Fruit fly (Drosophila melanogaster): ENCODE results near the gene Jon99Fi.
A peak's percentile ranks its signal among the peaks of the same experiment; 100 is the strongest.

The Jon99Fi gene

DNA sequence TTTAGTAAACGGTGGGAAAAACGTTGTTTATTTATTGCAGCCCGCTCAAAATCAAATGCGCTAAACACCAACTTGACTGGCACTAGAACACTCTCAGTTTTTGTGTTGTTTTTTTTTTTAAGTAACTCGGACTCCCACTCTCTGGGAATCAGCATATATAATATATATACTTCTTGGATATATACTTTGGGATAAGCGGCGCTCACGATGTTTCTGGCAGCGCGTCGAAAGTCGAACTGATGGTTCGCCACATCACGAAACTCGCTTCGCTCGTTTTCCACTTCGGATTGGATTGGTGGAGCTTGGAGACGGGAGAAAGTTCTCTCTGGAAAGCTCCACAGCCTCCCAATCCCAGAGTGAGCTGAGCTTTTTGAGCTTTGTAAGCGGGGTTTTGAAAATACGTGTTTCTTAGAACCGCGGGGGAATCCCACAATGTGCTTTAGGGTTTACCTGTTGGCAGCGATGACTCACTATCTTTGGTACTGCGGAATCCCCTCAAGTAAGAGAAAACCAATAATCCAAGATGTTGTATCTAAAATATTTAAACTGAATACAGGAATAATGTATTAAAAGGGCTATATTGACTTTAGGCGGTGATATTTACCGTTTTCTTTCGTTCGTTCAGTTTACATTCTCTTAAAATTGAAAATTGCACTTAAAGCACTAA, 38.2 kb downstream of the Jon99Fi start, which contains the start of gene jdp (continued):
- TF ChIP-seq chinmo (GFP tag; IDR thresholded peaks at IDR 0.05; ENCODE audit: partially characterized antibody) (peak; percentile 65; the same call in 1 of the 4 replicates), CG1233 (GFP tag; optimal IDR thresholded peaks at IDR 0.05) (no peak), da (GFP tag; optimal IDR thresholded peaks at IDR 0.05) (no peak), dpn (GFP tag; optimal IDR thresholded peaks at IDR 0.05) (no peak), scrt (GFP tag; optimal IDR thresholded peaks at IDR 0.05) (peak; percentile 42), pb (GFP tag; optimal IDR thresholded peaks at IDR 0.05) (no peak), NFAT (GFP tag; IDR thresholded peaks at IDR 0.05) (peak; percentile 35; the same call in 1 of the 2 replicates), fd96Cb (tag; optimal IDR thresholded peaks at IDR 0.05) (no peak), vvl (GFP tag; IDR thresholded peaks at IDR 0.05) (peak; percentile 29; the same call in 1 of the 2 replicates), peb (GFP tag; IDR thresholded peaks at IDR 0.05) (no peak), Lpt (GFP tag; optimal IDR thresholded peaks at IDR 0.05) (no peak), HLH4C (GFP tag; IDR thresholded peaks at IDR 0.05; ENCODE audit: partially characterized antibody) (no peak), sd (tag; optimal IDR thresholded peaks at IDR 0.05) (peak; percentile 43), ci (GFP tag; IDR thresholded peaks at IDR 0.05) (peak; percentile 25; the same call in 1 of the 3 replicates), crol (GFP tag; IDR thresholded peaks at IDR 0.05) (no peak), CG6272 (GFP tag; IDR thresholded peaks at IDR 0.05) (no peak), pita (GFP tag; optimal IDR thresholded peaks at IDR 0.05) (no peak), cg (GFP tag; optimal IDR thresholded peaks at IDR 0.05) (no peak), CTCF (GFP tag; optimal IDR thresholded peaks at IDR 0.05) (peak; percentile 15), CG18764 (GFP tag; optimal IDR thresholded peaks at IDR 0.05) (no peak), CG9817 (tag; optimal IDR thresholded peaks at IDR 0.05) (no peak), sens (GFP tag) (no peak), CG30020 (tag; optimal IDR thresholded peaks at IDR 0.05) (no peak), CG15073 (GFP tag; optimal IDR thresholded peaks at IDR 0.05) (no peak), pzg (GFP tag; optimal IDR thresholded peaks at IDR 0.05) (no peak), al (GFP tag; IDR thresholded peaks at IDR 0.05) (no peak), CG7987 (GFP tag; optimal IDR thresholded peaks at IDR 0.05) (no peak), kay (GFP tag; optimal IDR thresholded peaks at IDR 0.05) (peak; percentile 72), CG2129 (GFP tag; IDR thresholded peaks at IDR 0.05; ENCODE audit: partially characterized antibody) (no peak), Eip74EF (GFP tag; optimal IDR thresholded peaks at IDR 0.05) (peak in 1 of 2 experiments; percentile 8), Myb (GFP tag; optimal IDR thresholded peaks at IDR 0.05) (peak; percentile 36), CG1792 (GFP tag; optimal IDR thresholded peaks at IDR 0.05) (no peak), Hsf (GFP tag; optimal IDR thresholded peaks at IDR 0.05) (no peak), Mes4 (GFP tag; optimal IDR thresholded peaks at IDR 0.05) (no peak), Opbp (GFP tag; IDR thresholded peaks at IDR 0.05; ENCODE audit: partially characterized antibody) (no peak), CG6791 (GFP tag; IDR thresholded peaks at IDR 0.05; ENCODE audit: partially characterized antibody) (0 out of 3 replicates have a peak, but pooled peaks have one; percentile 29), dmrt99B (tag; optimal IDR thresholded peaks at IDR 0.05) (no peak), Usf (GFP tag; optimal IDR thresholded peaks at IDR 0.05) (no peak), CG10654 (GFP tag; optimal IDR thresholded peaks at IDR 0.05) (no peak), lov (optimal IDR thresholded peaks at IDR 0.05) (no peak), lov (GFP tag; IDR thresholded peaks at IDR 0.05) (no peak), Sox102F (GFP tag; optimal IDR thresholded peaks at IDR 0.05) (no peak), CG9932 (GFP tag; IDR thresholded peaks at IDR 0.05) (no peak), ind (GFP tag; optimal IDR thresholded peaks at IDR 0.05) (no peak), Dek (tag; optimal IDR thresholded peaks at IDR 0.05) (no peak), CG12769 (tag; optimal IDR thresholded peaks at IDR 0.05) (peak; percentile 86), lmd (GFP tag; IDR thresholded peaks at IDR 0.05) (no peak), CG15514 (GFP tag; optimal IDR thresholded peaks at IDR 0.05) (no peak), CG8765 (GFP tag; IDR thresholded peaks at IDR 0.05) (no peak), CG31388 (GFP tag; optimal IDR thresholded peaks at IDR 0.05) (no peak), CG1603 (tag; optimal IDR thresholded peaks at IDR 0.05) (no peak)
